Fruit fly (Drosophila melanogaster): ENCODE data around the gene mRNA-cap.

Gene mRNA-cap

dm6 chrX:14242941-14243736 lies 517 bp upstream of the mRNA-cap start, which contains the start of gene CG32599 (continued):
- TF ChIP-seq CG6791 (GFP tag; IDR thresholded peaks at IDR 0.05; ENCODE audit: partially characterized antibody) (peak; percentile 62; the same call in 1 of the 3 replicates), Taf1 (GFP tag; IDR thresholded peaks at IDR 0.05) (no peak), tap (tag; optimal IDR thresholded peaks at IDR 0.05) (no peak), Hr51 (GFP tag; optimal IDR thresholded peaks at IDR 0.05) (peak in 1 of 2 experiments; percentile 45), CG10147 (GFP tag; optimal IDR thresholded peaks at IDR 0.05) (no peak), luna (GFP tag; optimal IDR thresholded peaks at IDR 0.05) (no peak), CG2712 (tag; optimal IDR thresholded peaks at IDR 0.05) (peak; percentile 67), D19A (tag; optimal IDR thresholded peaks at IDR 0.05) (peak; percentile 37), gcm2 (GFP tag; optimal IDR thresholded peaks at IDR 0.05) (no peak), Dip2 (GFP tag; IDR thresholded peaks at IDR 0.05) (no peak), row (GFP tag; IDR thresholded peaks at IDR 0.05) (peak; percentile 66), bsh (GFP tag; optimal IDR thresholded peaks at IDR 0.05) (peak in 1 of 2 experiments; percentile 44), H15 (GFP tag; IDR thresholded peaks at IDR 0.05) (no peak), CG31365 (tag; optimal IDR thresholded peaks at IDR 0.05) (no peak), CkIIα-i1 (GFP tag; IDR thresholded peaks at IDR 0.05) (no peak), CG13894 (tag; optimal IDR thresholded peaks at IDR 0.05) (no peak), CG10543 (GFP tag; optimal IDR thresholded peaks at IDR 0.05) (no peak), nmo (GFP tag; optimal IDR thresholded peaks at IDR 0.05) (peak; percentile 48), CG3726 (GFP tag; IDR thresholded peaks at IDR 0.05) (no peak), CG9817 (tag; optimal IDR thresholded peaks at IDR 0.05) (peak; percentile 4), CG18262 (tag; optimal IDR thresholded peaks at IDR 0.05) (peak; percentile 52), Dbx (GFP tag; IDR thresholded peaks at IDR 0.05) (peak; percentile 48; the same call in 1 of the 3 replicates), Aef1 (GFP tag; IDR thresholded peaks at IDR 0.05) (0 out of 3 replicates have a peak, but pooled peaks have one; percentile 23), crc (GFP tag; optimal IDR thresholded peaks at IDR 0.05) (no peak), nom (GFP tag; optimal IDR thresholded peaks at IDR 0.05) (no peak), Hr3 (GFP tag; optimal IDR thresholded peaks at IDR 0.05) (peak; percentile 20), hkb (optimal IDR thresholded peaks at IDR 0.05) (no peak), hkb (GFP tag; IDR thresholded peaks at IDR 0.05) (peak; percentile 54), CG4404 (GFP tag; IDR thresholded peaks at IDR 0.05) (no peak), CG18599 (GFP tag; optimal IDR thresholded peaks at IDR 0.05) (peak; percentile 10), stc (GFP tag; IDR thresholded peaks at IDR 0.05) (no peak), CG32767 (GFP tag; IDR thresholded peaks at IDR 0.05) (peak; percentile 25; the same call in 1 of the 2 replicates), vnd (GFP tag; IDR thresholded peaks at IDR 0.05; ENCODE audit: partially characterized antibody) (peak; percentile 58; the same call in 2 of the 3 replicates), MBD-R2 (GFP tag; IDR thresholded peaks at IDR 0.05) (no peak), HHEX (GFP tag; optimal IDR thresholded peaks at IDR 0.05) (no peak), fd102C (GFP tag; optimal IDR thresholded peaks at IDR 0.05) (no peak), dan (GFP tag; IDR thresholded peaks at IDR 0.05) (no peak), CG6272 (GFP tag; IDR thresholded peaks at IDR 0.05) (peak; percentile 26; the same call in 1 of the 2 replicates), pan (optimal IDR thresholded peaks at IDR 0.05) (no peak), pan (GFP tag; optimal IDR thresholded peaks at IDR 0.05 in 1 of 2, IDR thresholded peaks at IDR 0.05 in 1 of 2) (peak in 1 of 2 experiments; percentile 77), mld (GFP tag; IDR thresholded peaks at IDR 0.05; ENCODE audit: partially characterized antibody) (peak; percentile 50; the same call in 1 of the 3 replicates), CG2202 (tag; optimal IDR thresholded peaks at IDR 0.05) (no peak), Scr (GFP tag; IDR thresholded peaks at IDR 0.05; ENCODE audit: partially characterized antibody) (peak; percentile 68), CG11085 (GFP tag; IDR thresholded peaks at IDR 0.05) (no peak), CG16813 (GFP tag; IDR thresholded peaks at IDR 0.05; ENCODE audit: partially characterized antibody) (peak; percentile 62), CG2678 (tag; optimal IDR thresholded peaks at IDR 0.05) (peak; percentile 46), eve (GFP tag; optimal IDR thresholded peaks at IDR 0.05) (no peak), CG8924 (tag; optimal IDR thresholded peaks at IDR 0.05) (peak; percentile 51), ab (GFP tag; optimal IDR thresholded peaks at IDR 0.05) (no peak)
